Worm (Caenorhabditis elegans) whole organism, L4 larva: ENCODE data around the gene fbxc-33.

Experiments
- F37D6.2 ChIP-seq: sonication (generic microtip); optimal IDR thresholded peaks from 2 replicates; lab custom pipeline; 2016; ENCODE audit warnings: mild to moderate bottlenecking, missing genetic modification characterization, missing compliant biosample characterization
- F49E8.2 ChIP-seq: sonication (generic microtip); optimal IDR thresholded peaks from 2 replicates; lab custom pipeline; 2016; ENCODE audit warnings: missing compliant biosample characterization, mild to moderate bottlenecking, missing genetic modification characterization, borderline replicate concordance
- R02D3.7 ChIP-seq: fragments of 150-350 bp; sonication (generic microtip); optimal IDR thresholded peaks from 3 replicates; lab custom pipeline; 2014; ENCODE audit warnings: missing biosample characterization, missing genetic modification characterization
- daf-8 ChIP-seq: fragments of 200-800 bp; sonication (Bioruptor generic); IDR thresholded peaks from 2 replicates; pipeline ENCODE4 v1.3.6; 2022; ENCODE audit warnings: missing genetic modification characterization, missing compliant biosample characterization
- dve-1 ChIP-seq: sonication (generic microtip); optimal IDR thresholded peaks from 2 replicates; lab custom pipeline; 2017; ENCODE audit warnings: antibody characterized with exemption, mild to moderate bottlenecking, missing genetic modification characterization, missing compliant biosample characterization; ENCODE audit not compliant: insufficient read depth
- hlh-30 ChIP-seq: sonication (generic microtip); optimal IDR thresholded peaks from 2 replicates; lab custom pipeline; 2017; ENCODE audit warnings: antibody characterized with exemption, mild to moderate bottlenecking, missing genetic modification characterization, missing compliant biosample characterization; ENCODE audit not compliant: insufficient read depth
- jun-1 ChIP-seq: fragments of 150-350 bp; optimal IDR thresholded peaks from 2 replicates; lab custom pipeline; 2014; ENCODE audit warnings: missing biosample characterization, missing genetic modification reagents, missing genetic modification characterization
- lir-3 ChIP-seq: sonication (generic microtip); optimal IDR thresholded peaks from 2 replicates; lab custom pipeline; 2016; ENCODE audit warnings: mild to moderate bottlenecking, missing genetic modification characterization, missing compliant biosample characterization
- nhr-41 ChIP-seq: fragments of 200-800 bp; sonication (Bioruptor generic); IDR thresholded peaks from 2 replicates; pipeline ENCODE4 v1.3.6; 2022; ENCODE audit warnings: missing genetic modification reagents, missing genetic modification characterization, missing compliant biosample characterization
- unc-62 ChIP-seq, 3 experiments: fragments of 150-350 bp in 1 of 3; sonication (generic microtip); optimal IDR thresholded peaks in 2 of 3; peaks in 1 of 3; 1 replicate in 1 of 3; 2 replicates in 2 of 3; lab custom pipeline; 2014 to 2017; ENCODE audit warnings: missing biosample characterization in 3 of 3, missing genetic modification characterization in 3 of 3, missing genetic modification reagents in 3 of 3, missing genotype in 1 of 3

ce11 chrII:938549-938948, 25.1 kb downstream of the fbxc-33 start, which contains the start of gene R07C3.3:
- TF ChIP-seq unc-62 (GFP tag; optimal IDR thresholded peaks at IDR 0.05 in 1 of 2; lab: Kevin White, UChicago) (no peak), unc-62 (tag; optimal IDR thresholded peaks at IDR 0.05; lab: Kevin White, UChicago) (no peak), daf-8 (no peak), hlh-30 (tag; lab: Kevin White, UChicago) (no peak), jun-1 (tag; lab: Kevin White, UChicago) (no peak), F37D6.2 (tag; lab: Kevin White, UChicago) (no peak), F49E8.2 (tag; lab: Kevin White, UChicago) (no peak), lir-3 (tag; lab: Kevin White, UChicago) (no peak), nhr-41 (GFP tag; lab: Robert Waterston, UW) (no peak), R02D3.7 (tag; lab: Kevin White, UChicago) (no peak), dve-1 (tag; lab: Kevin White, UChicago) (no peak)
